Worm (Caenorhabditis elegans) whole organism, L4 larva: ENCODE results near the gene sre-3.
A peak's percentile ranks its signal among the peaks of the same experiment; 100 is the strongest.

Source experiments
- F49E8.2 ChIP-seq: sonication (generic microtip); optimal IDR thresholded peaks from 2 replicates; lab custom pipeline; 2016; ENCODE audit warnings: missing compliant biosample characterization, mild to moderate bottlenecking, missing genetic modification characterization, borderline replicate concordance
- T20F7.1 ChIP-seq: fragments of 200-800 bp; sonication (Bioruptor generic); optimal IDR thresholded peaks from 2 replicates; lab custom pipeline; 2018; ENCODE audit warnings: mild to moderate bottlenecking, missing genetic modification characterization, missing compliant biosample characterization
- Y5F2A.4 ChIP-seq: fragments of 200-800 bp; sonication (Bioruptor generic); optimal IDR thresholded peaks from 2 replicates; lab custom pipeline; 2018; ENCODE audit warnings: mild to moderate bottlenecking, missing genetic modification characterization, missing compliant biosample characterization
- aha-1 ChIP-seq: fragments of 150-350 bp; peaks from one replicate; lab custom pipeline; 2014; ENCODE audit warnings: missing biosample characterization, missing genetic modification characterization
- arid-1 ChIP-seq: fragments of 200-800 bp; sonication (Bioruptor generic); conservative IDR thresholded peaks from 2 replicates; pipeline ENCODE4 v1.3.6; 2022; ENCODE audit warnings: missing genetic modification reagents, missing genetic modification characterization, missing compliant biosample characterization
- ceh-28 ChIP-seq: fragments of 150-350 bp; optimal IDR thresholded peaks from 2 replicates; lab custom pipeline; 2014; ENCODE audit warnings: missing biosample characterization, missing genetic modification reagents, missing genetic modification characterization
- ces-1 ChIP-seq: fragments of 150-350 bp; sonication (generic microtip); optimal IDR thresholded peaks from 4 replicates; lab custom pipeline; 2014; ENCODE audit warnings: missing biosample characterization, missing genetic modification reagents, missing genetic modification characterization
- cey-2 ChIP-seq: sonication (generic microtip); optimal IDR thresholded peaks from 3 replicates; lab custom pipeline; 2017; ENCODE audit warnings: missing genetic modification characterization, mild to moderate bottlenecking, missing compliant biosample characterization, antibody characterized with exemption, borderline replicate concordance; ENCODE audit not compliant: insufficient read depth
- ctbp-1 ChIP-seq: fragments of 200-800 bp; sonication (Bioruptor generic); IDR thresholded peaks from 2 replicates; pipeline ENCODE4 v1.3.6; 2022; ENCODE audit warnings: missing genetic modification reagents, missing genetic modification characterization, missing compliant biosample characterization
- daf-16 ChIP-seq, 3 experiments: sonication (generic microtip); optimal IDR thresholded peaks; 2 replicates each; lab custom pipeline; 2016 to 2017; ENCODE audit warnings: missing genetic modification characterization in 3 of 3, missing genetic modification reagents in 3 of 3, mild to moderate bottlenecking in 2 of 3, missing compliant biosample characterization in 2 of 3, missing biosample characterization in 1 of 3, moderate library complexity in 1 of 3
- dmd-6 ChIP-seq: fragments of 200-800 bp; sonication (Bioruptor generic); IDR thresholded peaks from 2 replicates; pipeline ENCODE4 v1.3.6; 2022; ENCODE audit warnings: missing genetic modification reagents, missing genetic modification characterization, missing compliant biosample characterization
- fkh-10 ChIP-seq: fragments of 150-350 bp; optimal IDR thresholded peaks from 2 replicates; lab custom pipeline; 2014; ENCODE audit warnings: missing biosample characterization, missing genetic modification reagents, missing genetic modification characterization
- gei-8 ChIP-seq: fragments of 200-800 bp; sonication (Bioruptor generic); optimal IDR thresholded peaks from 2 replicates; lab custom pipeline; 2018; ENCODE audit warnings: mild to moderate bottlenecking, missing genetic modification characterization, missing compliant biosample characterization
- hif-1 ChIP-seq, 2 experiments: sonication (generic microtip); optimal IDR thresholded peaks; 2 replicates each; lab custom pipeline; 2016 to 2017; ENCODE audit warnings: missing compliant biosample characterization in 2 of 2, missing genetic modification characterization in 2 of 2, missing genetic modification reagents in 2 of 2, missing genotype in 2 of 2, mild to moderate bottlenecking in 1 of 2
- lim-7 ChIP-seq: fragments of 200-800 bp; sonication (Bioruptor generic); IDR thresholded peaks from 2 replicates; pipeline ENCODE4 v1.3.6; 2022; ENCODE audit warnings: missing genetic modification characterization, missing compliant biosample characterization
- lin-13 ChIP-seq: fragments of 150-350 bp; optimal IDR thresholded peaks from 2 replicates; lab custom pipeline; 2014; ENCODE audit warnings: missing biosample characterization, missing genetic modification reagents, missing genetic modification characterization
- lin-15B ChIP-seq: fragments of 150-350 bp; sonication (generic microtip); optimal IDR thresholded peaks from 3 replicates; lab custom pipeline; 2014; ENCODE audit warnings: missing biosample characterization, missing genetic modification characterization
- lir-3 ChIP-seq: sonication (generic microtip); optimal IDR thresholded peaks from 2 replicates; lab custom pipeline; 2016; ENCODE audit warnings: mild to moderate bottlenecking, missing genetic modification characterization, missing compliant biosample characterization
- lsy-2 ChIP-seq, 2 experiments: fragments of 150-350 bp in 1 of 2; sonication (generic microtip) in 1 of 2; optimal IDR thresholded peaks; 2 replicates each; lab custom pipeline; 2014 to 2017; ENCODE audit warnings: missing biosample characterization in 2 of 2, missing genetic modification characterization in 2 of 2
- mdl-1 ChIP-seq, 2 experiments: fragments of 150-350 bp in 1 of 2; sonication (generic microtip) in 1 of 2; optimal IDR thresholded peaks; 2 replicates each; lab custom pipeline; 2014 to 2017; ENCODE audit warnings: missing biosample characterization in 2 of 2, missing genetic modification characterization in 2 of 2
- mep-1 ChIP-seq: fragments of 150-350 bp; sonication (generic microtip); optimal IDR thresholded peaks from 3 replicates; lab custom pipeline; 2014; ENCODE audit warnings: missing biosample characterization, missing genetic modification characterization
- nhr-11 ChIP-seq: fragments of 150-350 bp; optimal IDR thresholded peaks from 2 replicates; lab custom pipeline; 2014; ENCODE audit warnings: missing biosample characterization, missing genetic modification characterization
- nhr-237 ChIP-seq: sonication (generic microtip); optimal IDR thresholded peaks from 2 replicates; lab custom pipeline; 2017; ENCODE audit warnings: missing biosample characterization, missing genetic modification characterization
- nhr-25 ChIP-seq: sonication (generic microtip); optimal IDR thresholded peaks from 2 replicates; lab custom pipeline; 2017; ENCODE audit warnings: missing genetic modification characterization, mild to moderate bottlenecking, missing compliant biosample characterization, antibody characterized with exemption, moderate library complexity, borderline replicate concordance; ENCODE audit not compliant: insufficient read depth
- nhr-28 ChIP-seq: fragments of 150-350 bp; optimal IDR thresholded peaks from 2 replicates; lab custom pipeline; 2014; ENCODE audit warnings: missing biosample characterization, missing genetic modification characterization
- nhr-42 ChIP-seq: fragments of 200-800 bp; sonication (Bioruptor generic); IDR thresholded peaks from 2 replicates; pipeline ENCODE4 v1.3.6; 2022; ENCODE audit warnings: missing genetic modification characterization, missing compliant biosample characterization
- nhr-48 ChIP-seq: sonication (generic microtip); optimal IDR thresholded peaks from 2 replicates; lab custom pipeline; 2016; ENCODE audit warnings: mild to moderate bottlenecking, missing genetic modification characterization, missing compliant biosample characterization
- pqm-1 ChIP-seq: sonication (generic microtip); optimal IDR thresholded peaks from 2 replicates; lab custom pipeline; 2017; ENCODE audit warnings: missing biosample characterization, missing genetic modification characterization
- rbr-2 ChIP-seq: sonication (generic microtip); optimal IDR thresholded peaks from 2 replicates; lab custom pipeline; 2016; ENCODE audit warnings: missing genotype, missing genetic modification characterization, missing compliant biosample characterization
- saeg-2 ChIP-seq: fragments of 200-800 bp; sonication (Bioruptor generic); IDR thresholded peaks from 2 replicates; pipeline ENCODE4 v1.3.6; 2022; ENCODE audit warnings: missing genetic modification reagents, missing genetic modification characterization, missing compliant biosample characterization
- sdz-12 ChIP-seq: fragments of 200-800 bp; sonication (Bioruptor generic); optimal IDR thresholded peaks from 2 replicates; lab custom pipeline; 2018; ENCODE audit warnings: mild to moderate bottlenecking, missing genetic modification characterization, missing compliant biosample characterization
- snpc-1.2 ChIP-seq: fragments of 200-800 bp; sonication (Bioruptor generic); IDR thresholded peaks from 2 replicates; pipeline ENCODE4 v1.3.6; 2022; ENCODE audit warnings: missing genetic modification reagents, missing genetic modification characterization, missing compliant biosample characterization
- tag-97 ChIP-seq: fragments of 200-800 bp; sonication (Bioruptor generic); IDR thresholded peaks from 2 replicates; pipeline ENCODE4 v1.3.6; 2022; ENCODE audit warnings: missing genetic modification characterization, missing compliant biosample characterization
- unc-39 ChIP-seq: sonication (generic microtip); optimal IDR thresholded peaks from 2 replicates; lab custom pipeline; 2017; ENCODE audit warnings: missing biosample characterization, missing genetic modification characterization
- unc-62 ChIP-seq, 3 experiments: fragments of 150-350 bp in 1 of 3; sonication (generic microtip); optimal IDR thresholded peaks in 2 of 3; peaks in 1 of 3; 1 replicate in 1 of 3; 2 replicates in 2 of 3; lab custom pipeline; 2014 to 2017; ENCODE audit warnings: missing biosample characterization in 3 of 3, missing genetic modification characterization in 3 of 3, missing genetic modification reagents in 3 of 3, missing genotype in 1 of 3
- zfp-2 ChIP-seq: sonication (generic microtip); optimal IDR thresholded peaks from 2 replicates; lab custom pipeline; 2016; ENCODE audit warnings: mild to moderate bottlenecking, missing genetic modification characterization, missing compliant biosample characterization
- zip-11 ChIP-seq: fragments of 200-800 bp; sonication (Bioruptor generic); IDR thresholded peaks from 2 replicates; pipeline ENCODE4 v1.3.6; 2022; ENCODE audit warnings: missing genetic modification characterization, missing compliant biosample characterization
- zip-2 ChIP-seq: fragments of 150-350 bp; optimal IDR thresholded peaks from 2 replicates; lab custom pipeline; 2014; ENCODE audit warnings: missing biosample characterization, missing genetic modification characterization

The sre-3 gene

ce11 chrII:7413275-7413674 is 27.7 kb downstream of the sre-3 start (continued):
- no peak for TF ChIP-seq nhr-11 (tag; lab: Kevin White, UChicago)
- TF ChIP-seq tag-97 (GFP tag; lab: Robert Waterston, UW), result no peak
- TF ChIP-seq ces-1 (GFP tag; lab: Kevin White, UChicago), result no peak
- TF ChIP-seq nhr-25 (tag; lab: Kevin White, UChicago), result peak; percentile 37
- no peak for TF ChIP-seq cey-2 (tag; lab: Kevin White, UChicago)
- TF ChIP-seq zfp-2 (tag; lab: Kevin White, UChicago), result no peak
- no peak for TF ChIP-seq lin-13 (GFP tag; lab: Kevin White, UChicago)
- TF ChIP-seq sdz-12, result no peak
- TF ChIP-seq lim-7, result no peak
- peak; percentile 22 for TF ChIP-seq nhr-48 (tag; lab: Kevin White, UChicago)
- no peak for TF ChIP-seq nhr-237 (tag; lab: Kevin White, UChicago)
- no peak for TF ChIP-seq lir-3 (tag; lab: Kevin White, UChicago)
- TF ChIP-seq ctbp-1 (GFP tag; lab: Robert Waterston, UW), result no peak

- TF ChIP-seq nhr-11 (tag; lab: Kevin White, UChicago) (no peak), ceh-28 (tag; lab: Kevin White, UChicago) (no peak), unc-62 (GFP tag; optimal IDR thresholded peaks at IDR 0.05 in 1 of 2; lab: Kevin White, UChicago) (peak in 1 of 2 experiments; percentile 96), unc-62 (tag; optimal IDR thresholded peaks at IDR 0.05; lab: Kevin White, UChicago) (no peak), F49E8.2 (no peak), dmd-6 (no peak)
- TF ChIP-seq, all 104 proteins: peak for 1
Observed at ce11 chrII:7413764-7414163, 28.2 kb downstream of the sre-3 start.

ce11 chrII:7419563-7419962 is 34.0 kb downstream of the sre-3 start:
- peak; percentile 97 for TF ChIP-seq aha-1 (tag; lab: Kevin White, UChicago)
- no peak for TF ChIP-seq fkh-10
- TF ChIP-seq unc-62 (GFP tag; optimal IDR thresholded peaks at IDR 0.05 in 1 of 2; lab: Kevin White, UChicago), result peak in 1 of 2 experiments; percentile 89
- TF ChIP-seq unc-62 (tag; optimal IDR thresholded peaks at IDR 0.05; lab: Kevin White, UChicago), result no peak
- no peak for TF ChIP-seq nhr-42 (GFP tag; lab: Robert Waterston, UW)

- TF ChIP-seq mep-1 (tag; lab: Kevin White, UChicago), result peak; percentile 59
- no peak for TF ChIP-seq nhr-11 (tag; lab: Kevin White, UChicago)
- no peak for TF ChIP-seq zip-2 (tag; lab: Kevin White, UChicago)
- peak in 1 of 2 experiments; percentile 13 for TF ChIP-seq lsy-2 (tag; optimal IDR thresholded peaks at IDR 0.05; lab: Kevin White, UChicago)
- no peak for TF ChIP-seq daf-16 (GFP tag; optimal IDR thresholded peaks at IDR 0.05; lab: Kevin White, UChicago)
- peak; percentile 93 for TF ChIP-seq daf-16 (tag; optimal IDR thresholded peaks at IDR 0.05; lab: Kevin White, UChicago)
- peak; percentile 69 for TF ChIP-seq nhr-28
- no peak for TF ChIP-seq lim-7
Observed at ce11 chrII:7420157-7420556, 34.6 kb downstream of the sre-3 start.

- peak; percentile 77 for TF ChIP-seq pqm-1 (tag; lab: Kevin White, UChicago)
- TF ChIP-seq cey-2 (tag; lab: Kevin White, UChicago), result no peak
- peak; percentile 33 for TF ChIP-seq dmd-6
- no peak for TF ChIP-seq saeg-2 (GFP tag; lab: Robert Waterston, UW)
- no peak for TF ChIP-seq unc-39 (tag; lab: Kevin White, UChicago)
- TF ChIP-seq gei-8 (GFP tag; lab: Kevin White, UChicago), result no peak
- no peak for TF ChIP-seq lin-13 (GFP tag; lab: Kevin White, UChicago)
- no peak for TF ChIP-seq hif-1 (tag; optimal IDR thresholded peaks at IDR 0.05; lab: Kevin White, UChicago)
- TF ChIP-seq rbr-2, result no peak
- no peak for TF ChIP-seq zip-11 (GFP tag; lab: Robert Waterston, UW)
- TF ChIP-seq nhr-28, result peak; percentile 94
- TF ChIP-seq lin-15B (tag; lab: Kevin White, UChicago), result no peak
- peak in 1 of 2 experiments; percentile 6 for TF ChIP-seq mdl-1 (tag; optimal IDR thresholded peaks at IDR 0.05; lab: Kevin White, UChicago)
- TF ChIP-seq T20F7.1, result no peak
- TF ChIP-seq Y5F2A.4 (GFP tag; lab: Kevin White, UChicago), result no peak
- no peak for TF ChIP-seq lir-3 (tag; lab: Kevin White, UChicago)
- TF ChIP-seq nhr-237 (tag; lab: Kevin White, UChicago), result no peak
- peak in 1 of 2 experiments; percentile 20 for TF ChIP-seq unc-62 (GFP tag; optimal IDR thresholded peaks at IDR 0.05 in 1 of 2; lab: Kevin White, UChicago)
- no peak for TF ChIP-seq unc-62 (tag; optimal IDR thresholded peaks at IDR 0.05; lab: Kevin White, UChicago)
- TF ChIP-seq snpc-1.2 (GFP tag; lab: Robert Waterston, UW), result no peak
- no peak for TF ChIP-seq ces-1 (GFP tag; lab: Kevin White, UChicago)
- TF ChIP-seq arid-1 (GFP tag; lab: Robert Waterston, UW), result no peak
- TF ChIP-seq, all 104 proteins: peak for 5
Observed at ce11 chrII:7420796-7421386, 35.3 kb downstream of the sre-3 start.
